Worm (Caenorhabditis elegans) whole organism, mixed stage, embryonic: Measurements from ENCODE around the gene srh-23.

ENCODE experiments used
- drap-1 ChIP-seq: fragments of 200-800 bp; sonication (Bioruptor generic); optimal IDR thresholded peaks from 3 replicates; lab custom pipeline; 2018; ENCODE audit warnings: mild to moderate bottlenecking, missing genetic modification characterization, missing compliant biosample characterization
- lin-32 ChIP-seq: fragments of 200-800 bp; sonication (Bioruptor generic); optimal IDR thresholded peaks from 2 replicates; lab custom pipeline; 2018; ENCODE audit warnings: mild to moderate bottlenecking, missing genetic modification characterization, missing compliant biosample characterization
- sptf-1 ChIP-seq: sonication (generic microtip); optimal IDR thresholded peaks from 2 replicates; lab custom pipeline; 2017; ENCODE audit warnings: mild to moderate bottlenecking, missing genetic modification characterization, moderate library complexity, missing compliant biosample characterization
- unc-39 ChIP-seq: fragments of 150-350 bp; optimal IDR thresholded peaks from 2 replicates; lab custom pipeline; 2014; ENCODE audit warnings: missing biosample characterization, missing genetic modification characterization
- unc-62 ChIP-seq: fragments of 150-350 bp; optimal IDR thresholded peaks from 2 replicates; lab custom pipeline; 2014; ENCODE audit warnings: missing biosample characterization, missing genetic modification reagents, missing genetic modification characterization

DNA sequence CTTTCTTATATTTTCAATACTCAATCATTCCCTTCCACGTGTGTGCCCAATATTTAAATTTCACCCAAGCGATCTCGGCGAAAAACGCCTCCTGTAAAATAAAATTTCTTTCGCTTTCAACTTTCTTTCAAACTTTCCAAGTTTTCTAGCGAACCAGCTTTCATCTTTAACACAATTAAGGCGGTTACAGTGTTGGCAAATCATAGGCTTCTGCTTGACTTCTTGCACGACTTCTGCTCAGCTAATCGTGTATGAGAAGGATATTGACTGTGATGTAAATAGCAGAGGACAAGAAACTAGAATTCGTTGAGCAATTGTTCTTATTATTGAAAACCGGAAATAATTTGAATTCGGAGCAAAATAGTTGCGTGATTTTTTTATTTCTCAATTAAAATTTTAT, 29.6 kb upstream of the srh-23 start:
- no peak for TF ChIP-seq lin-32 (GFP tag; lab: Kevin White, UChicago)
- TF ChIP-seq sptf-1 (tag; lab: Kevin White, UChicago) = no peak
- TF ChIP-seq unc-62 (GFP tag; lab: Kevin White, UChicago) = no peak
- no peak for TF ChIP-seq unc-39
- no peak for TF ChIP-seq drap-1
